Fruit fly (Drosophila melanogaster): ENCODE data around the gene emc.
A peak's percentile ranks its signal among the peaks of the same experiment; 100 is the strongest.

Gene emc

DNA sequence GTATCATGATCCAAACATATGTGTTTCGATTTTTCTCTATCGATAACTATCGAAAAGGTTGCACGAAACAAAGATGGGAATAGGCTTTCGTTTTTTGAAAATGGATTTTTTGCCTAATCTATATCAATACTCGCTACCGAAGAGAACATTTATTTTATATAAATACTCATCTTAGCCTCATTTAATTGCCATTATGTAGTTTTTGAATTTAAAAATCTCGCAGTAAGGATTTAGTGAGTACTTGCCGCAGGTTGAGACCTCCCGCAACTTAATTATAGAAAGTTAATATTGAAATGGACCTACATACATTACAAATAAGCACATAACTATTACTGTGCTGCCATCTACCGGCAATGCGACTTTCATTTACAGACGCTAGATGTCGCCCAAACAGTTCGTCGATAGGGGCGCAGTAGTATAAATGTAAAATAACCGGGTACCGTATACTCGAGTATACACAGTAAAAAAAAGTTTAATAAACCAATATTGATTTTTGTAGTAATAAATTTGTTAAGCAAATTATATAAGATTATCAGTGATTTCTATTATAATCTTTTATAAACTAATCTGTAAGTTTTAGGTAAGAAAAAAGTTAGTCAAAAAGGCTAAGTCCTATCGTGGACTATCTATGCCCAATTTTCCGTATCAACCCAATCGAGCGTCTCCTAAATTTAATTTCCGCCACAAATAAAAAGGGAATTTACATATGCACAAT is 37.2 kb upstream of the emc start, which contains the start of gene CG13896 (continued):
- TF ChIP-seq Aef1 (GFP tag; IDR thresholded peaks at IDR 0.05) (peak; percentile 75), CG2202 (tag; optimal IDR thresholded peaks at IDR 0.05) (peak; percentile 53), CG11398 (GFP tag; optimal IDR thresholded peaks at IDR 0.05) (peak; percentile 75), HmgD (GFP tag; optimal IDR thresholded peaks at IDR 0.05) (peak; percentile 90), CG32772 (GFP tag; IDR thresholded peaks at IDR 0.05) (peak; percentile 84), HmgZ (tag; optimal IDR thresholded peaks at IDR 0.05) (peak; percentile 91), rib (GFP tag; IDR thresholded peaks at IDR 0.05) (no peak), Hr51 (GFP tag; optimal IDR thresholded peaks at IDR 0.05) (peak; percentile 84 to 87), Sox100B (GFP tag; optimal IDR thresholded peaks at IDR 0.05) (peak; percentile 8), cg (GFP tag; optimal IDR thresholded peaks at IDR 0.05) (no peak), jumu (GFP tag; optimal IDR thresholded peaks at IDR 0.05) (peak; percentile 86), CG18599 (GFP tag; optimal IDR thresholded peaks at IDR 0.05) (peak; percentile 82), BEAF-32 (GFP tag; optimal IDR thresholded peaks at IDR 0.05) (peak; percentile 78), peb (GFP tag; IDR thresholded peaks at IDR 0.05) (peak; percentile 74), kah (GFP tag; optimal IDR thresholded peaks at IDR 0.05) (peak; percentile 58), nmo (GFP tag; optimal IDR thresholded peaks at IDR 0.05) (peak; percentile 80), NC2α (GFP tag; optimal IDR thresholded peaks at IDR 0.05) (peak; percentile 77), z (GFP tag; IDR thresholded peaks at IDR 0.05) (no peak), CG1603 (tag; optimal IDR thresholded peaks at IDR 0.05) (peak; percentile 91), Doc3 (GFP tag; IDR thresholded peaks at IDR 0.05; ENCODE audit: partially characterized antibody) (peak; percentile 78; the same call in 2 of the 3 replicates), Xbp1 (GFP tag; optimal IDR thresholded peaks at IDR 0.05) (peak; percentile 97), amos (GFP tag; IDR thresholded peaks at IDR 0.05; ENCODE audit: partially characterized antibody) (peak; percentile 48), CG7372 (GFP tag; IDR thresholded peaks at IDR 0.05) (peak; percentile 16; the same call in 1 of the 2 replicates), CG13894 (tag; optimal IDR thresholded peaks at IDR 0.05) (peak; percentile 84), Lpt (GFP tag; optimal IDR thresholded peaks at IDR 0.05) (no peak), onecut (GFP tag; IDR thresholded peaks at IDR 0.05) (peak; percentile 83), sisA (GFP tag; IDR thresholded peaks at IDR 0.05) (peak; percentile 92), CG33557 (GFP tag; optimal IDR thresholded peaks at IDR 0.05) (peak; percentile 67), usp (GFP tag; optimal IDR thresholded peaks at IDR 0.05) (no peak), CG13624 (GFP tag; optimal IDR thresholded peaks at IDR 0.05) (peak; percentile 85), CG12769 (tag; optimal IDR thresholded peaks at IDR 0.05) (peak; percentile 88), H2.0 (GFP tag; IDR thresholded peaks at IDR 0.05) (peak; percentile 69), zfh2 (GFP tag; optimal IDR thresholded peaks at IDR 0.05) (peak; percentile 76), pho (GFP tag; optimal IDR thresholded peaks at IDR 0.05) (peak; percentile 82), CG10543 (GFP tag; optimal IDR thresholded peaks at IDR 0.05) (peak; percentile 41), Sry-δ (GFP tag; optimal IDR thresholded peaks at IDR 0.05) (peak; percentile 77), Ptx1 (GFP tag; IDR thresholded peaks at IDR 0.05) (peak; percentile 91), CG3838 (GFP tag; optimal IDR thresholded peaks at IDR 0.05) (peak; percentile 63), exex (tag; optimal IDR thresholded peaks at IDR 0.05) (peak; percentile 40), CG9876 (GFP tag; optimal IDR thresholded peaks at IDR 0.05) (peak; percentile 94), CG12299 (tag; optimal IDR thresholded peaks at IDR 0.05) (peak; percentile 70), Vsx1 (GFP tag; optimal IDR thresholded peaks at IDR 0.05) (peak; percentile 47), HLH54F (GFP tag; optimal IDR thresholded peaks at IDR 0.05) (peak; percentile 90), sr (GFP tag; IDR thresholded peaks at IDR 0.05) (0 out of 3 replicates have a peak, but pooled peaks have one; percentile 6), tx (GFP tag; optimal IDR thresholded peaks at IDR 0.05) (peak; percentile 81), CG17829 (tag; optimal IDR thresholded peaks at IDR 0.05) (peak; percentile 88), zen (tag; optimal IDR thresholded peaks at IDR 0.05) (peak; percentile 84), eve (GFP tag; optimal IDR thresholded peaks at IDR 0.05) (peak in 1 of 2 experiments; percentile 66), HLH3B (GFP tag; IDR thresholded peaks at IDR 0.05) (peak; percentile 69)
